Worm (Caenorhabditis elegans) whole organism, L4 larva: ENCODE measurements around the gene C53C11.1.
"Not testable (repeated sequence)": the region's sequence is repeated elsewhere in the genome, so short reads cannot be mapped to it uniquely, and the experiment has no call there.

Experiments
- D1046.2 ChIP-seq: fragments of 200-800 bp; sonication (Bioruptor generic); IDR thresholded peaks from 2 replicates; pipeline ENCODE4 v1.3.6; 2022; ENCODE audit warnings: missing genetic modification characterization, missing compliant biosample characterization
- F37D6.2 ChIP-seq: sonication (generic microtip); optimal IDR thresholded peaks from 2 replicates; lab custom pipeline; 2016; ENCODE audit warnings: mild to moderate bottlenecking, missing genetic modification characterization, missing compliant biosample characterization
- F44E2.7 ChIP-seq: fragments of 200-800 bp; sonication (Bioruptor generic); IDR thresholded peaks from 2 replicates; pipeline ENCODE4 v2.1.2; 2022; ENCODE audit warnings: missing genetic modification characterization, missing compliant biosample characterization
- T20F7.1 ChIP-seq: fragments of 200-800 bp; sonication (Bioruptor generic); optimal IDR thresholded peaks from 2 replicates; lab custom pipeline; 2018; ENCODE audit warnings: mild to moderate bottlenecking, missing genetic modification characterization, missing compliant biosample characterization
- Y48G9A.11 ChIP-seq: fragments of 200-800 bp; sonication (Bioruptor generic); IDR thresholded peaks from 2 replicates; pipeline ENCODE4 v1.3.6; 2022; ENCODE audit warnings: missing genetic modification reagents, missing genetic modification characterization, missing compliant biosample characterization
- Y5F2A.4 ChIP-seq: fragments of 200-800 bp; sonication (Bioruptor generic); optimal IDR thresholded peaks from 2 replicates; lab custom pipeline; 2018; ENCODE audit warnings: mild to moderate bottlenecking, missing genetic modification characterization, missing compliant biosample characterization
- aha-1 ChIP-seq: fragments of 150-350 bp; peaks from one replicate; lab custom pipeline; 2014; ENCODE audit warnings: missing biosample characterization, missing genetic modification characterization
- aly-2 ChIP-seq: sonication (generic microtip); optimal IDR thresholded peaks from 2 replicates; lab custom pipeline; 2018; ENCODE audit warnings: missing biosample characterization, missing genetic modification characterization
- arid-1 ChIP-seq: fragments of 200-800 bp; sonication (Bioruptor generic); conservative IDR thresholded peaks from 2 replicates; pipeline ENCODE4 v1.3.6; 2022; ENCODE audit warnings: missing genetic modification reagents, missing genetic modification characterization, missing compliant biosample characterization
- attf-4 ChIP-seq: sonication (generic microtip); optimal IDR thresholded peaks from 3 replicates; lab custom pipeline; 2017; ENCODE audit warnings: missing biosample characterization, missing genetic modification characterization
- ceh-20 ChIP-seq: fragments of 200-800 bp; sonication (Bioruptor generic); IDR thresholded peaks from 2 replicates; pipeline ENCODE4 v1.3.6; 2022; ENCODE audit warnings: missing genetic modification reagents, missing genetic modification characterization, missing compliant biosample characterization
- ceh-32 ChIP-seq: sonication (generic microtip); optimal IDR thresholded peaks from 2 replicates; lab custom pipeline; 2016; ENCODE audit warnings: mild to moderate bottlenecking, missing genetic modification characterization, missing compliant biosample characterization; ENCODE audit not compliant: poor library complexity
- ctbp-1 ChIP-seq: fragments of 200-800 bp; sonication (Bioruptor generic); IDR thresholded peaks from 2 replicates; pipeline ENCODE4 v1.3.6; 2022; ENCODE audit warnings: missing genetic modification reagents, missing genetic modification characterization, missing compliant biosample characterization
- daf-19 ChIP-seq: fragments of 200-800 bp; sonication (Bioruptor generic); conservative IDR thresholded peaks from 2 replicates; pipeline ENCODE4 v1.3.6; 2022; ENCODE audit warnings: missing genetic modification characterization, missing compliant biosample characterization
- dmd-8 ChIP-seq: fragments of 200-800 bp; sonication (Bioruptor generic); IDR thresholded peaks from 2 replicates; pipeline ENCODE4 v1.3.6; 2022; ENCODE audit warnings: missing genetic modification characterization, missing compliant biosample characterization
- hlh-30 ChIP-seq: sonication (generic microtip); optimal IDR thresholded peaks from 2 replicates; lab custom pipeline; 2017; ENCODE audit warnings: antibody characterized with exemption, mild to moderate bottlenecking, missing genetic modification characterization, missing compliant biosample characterization; ENCODE audit not compliant: insufficient read depth
- hmg-1.1 ChIP-seq: fragments of 200-800 bp; sonication (Bioruptor generic); IDR thresholded peaks from 2 replicates; pipeline ENCODE4 v1.3.6; 2022; ENCODE audit warnings: missing genetic modification reagents, missing genetic modification characterization, missing compliant biosample characterization
- lim-7 ChIP-seq: fragments of 200-800 bp; sonication (Bioruptor generic); IDR thresholded peaks from 2 replicates; pipeline ENCODE4 v1.3.6; 2022; ENCODE audit warnings: missing genetic modification characterization, missing compliant biosample characterization
- lin-38 ChIP-seq: fragments of 200-800 bp; sonication (Bioruptor generic); IDR thresholded peaks from 2 replicates; pipeline ENCODE4 v1.3.6; 2022; ENCODE audit warnings: missing genetic modification reagents, missing genetic modification characterization, missing compliant biosample characterization
- mep-1 ChIP-seq: fragments of 150-350 bp; sonication (generic microtip); optimal IDR thresholded peaks from 3 replicates; lab custom pipeline; 2014; ENCODE audit warnings: missing biosample characterization, missing genetic modification characterization
- mxl-3 ChIP-seq: fragments of 200-800 bp; sonication (Bioruptor generic); optimal IDR thresholded peaks from 2 replicates; lab custom pipeline; 2018; ENCODE audit warnings: mild to moderate bottlenecking, missing genetic modification characterization, missing compliant biosample characterization
- nhr-102 ChIP-seq: sonication (generic microtip); optimal IDR thresholded peaks from 2 replicates; lab custom pipeline; 2016; ENCODE audit warnings: mild to moderate bottlenecking, missing genetic modification characterization, moderate library complexity, missing compliant biosample characterization
- nhr-11 ChIP-seq: fragments of 150-350 bp; optimal IDR thresholded peaks from 2 replicates; lab custom pipeline; 2014; ENCODE audit warnings: missing biosample characterization, missing genetic modification characterization
- nhr-25 ChIP-seq: sonication (generic microtip); optimal IDR thresholded peaks from 2 replicates; lab custom pipeline; 2017; ENCODE audit warnings: missing genetic modification characterization, mild to moderate bottlenecking, missing compliant biosample characterization, antibody characterized with exemption, moderate library complexity, borderline replicate concordance; ENCODE audit not compliant: insufficient read depth
- pha-4 ChIP-seq, 2 experiments: fragments of 150-350 bp in 1 of 2; fragments of 200-800 bp in 1 of 2; sonication (Bioruptor generic) in 1 of 2; IDR thresholded peaks in 1 of 2; optimal IDR thresholded peaks in 1 of 2; 2 replicates each; pipeline versions ENCODE4 v1.3.6 to Lab custom; 2014 to 2022; ENCODE audit warnings: missing genetic modification characterization in 2 of 2, missing genetic modification reagents in 2 of 2, missing biosample characterization in 1 of 2, missing compliant biosample characterization in 1 of 2
- pqm-1 ChIP-seq: sonication (generic microtip); optimal IDR thresholded peaks from 2 replicates; lab custom pipeline; 2017; ENCODE audit warnings: missing biosample characterization, missing genetic modification characterization
- rbr-2 ChIP-seq: sonication (generic microtip); optimal IDR thresholded peaks from 2 replicates; lab custom pipeline; 2016; ENCODE audit warnings: missing genotype, missing genetic modification characterization, missing compliant biosample characterization
- saeg-2 ChIP-seq: fragments of 200-800 bp; sonication (Bioruptor generic); IDR thresholded peaks from 2 replicates; pipeline ENCODE4 v1.3.6; 2022; ENCODE audit warnings: missing genetic modification reagents, missing genetic modification characterization, missing compliant biosample characterization
- set-16 ChIP-seq: fragments of 200-800 bp; sonication (Bioruptor generic); IDR thresholded peaks from 2 replicates; pipeline ENCODE4 v1.3.6; 2022; ENCODE audit warnings: missing genetic modification reagents, missing genetic modification characterization, missing compliant biosample characterization
- tra-1 ChIP-seq: fragments of 200-800 bp; sonication (Bioruptor generic); IDR thresholded peaks from 2 replicates; pipeline ENCODE4 v1.3.6; 2022; ENCODE audit warnings: missing genetic modification reagents, missing genetic modification characterization, missing compliant biosample characterization
- unc-130 ChIP-seq: sonication (generic microtip); optimal IDR thresholded peaks from 2 replicates; lab custom pipeline; 2016; ENCODE audit warnings: missing genetic modification reagents, missing genetic modification characterization, missing compliant biosample characterization
- unc-62 ChIP-seq, 3 experiments: fragments of 150-350 bp in 1 of 3; sonication (generic microtip); optimal IDR thresholded peaks in 2 of 3; peaks in 1 of 3; 1 replicate in 1 of 3; 2 replicates in 2 of 3; lab custom pipeline; 2014 to 2017; ENCODE audit warnings: missing biosample characterization in 3 of 3, missing genetic modification characterization in 3 of 3, missing genetic modification reagents in 3 of 3, missing genotype in 1 of 3
- ztf-7 ChIP-seq: fragments of 150-350 bp; optimal IDR thresholded peaks from 2 replicates; lab custom pipeline; 2014; ENCODE audit warnings: missing biosample characterization, missing genetic modification characterization

C53C11.1 gene

DNA sequence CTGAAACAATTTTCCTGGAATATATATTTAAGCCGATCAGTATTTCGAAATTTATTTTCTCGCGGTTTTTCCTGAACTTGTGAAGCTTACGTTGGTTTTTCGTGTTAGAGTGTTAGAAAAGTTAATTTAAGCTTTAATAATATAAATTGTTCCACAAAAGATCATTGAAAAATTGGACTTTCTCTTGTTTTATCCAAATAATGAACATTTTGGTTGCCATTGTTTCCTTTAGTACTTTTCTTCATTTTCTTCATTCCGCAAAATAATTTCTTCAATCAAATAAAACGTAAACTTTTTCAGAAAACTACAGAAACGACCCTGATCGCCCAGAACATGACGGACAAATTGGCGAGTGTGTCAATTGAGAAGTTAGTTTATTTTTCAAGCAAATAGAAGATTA lies 38.2 kb upstream of the C53C11.1 start, which contains the start of gene fbxa-120:
TSS of gene fbxa-120 (plus strand) at position 301 of the 400 bp plus-strand sequence.
- TF ChIP-seq ztf-7 (tag; lab: Kevin White, UChicago) (no peak), nhr-25 (tag; lab: Kevin White, UChicago) (no peak), nhr-102 (tag; lab: Kevin White, UChicago) (no peak), Y48G9A.11 (GFP tag; lab: Robert Waterston, UW) (no peak), D1046.2 (GFP tag; lab: Robert Waterston, UW) (no peak), ceh-20 (no peak), nhr-11 (tag; lab: Kevin White, UChicago) (no peak), pqm-1 (tag; lab: Kevin White, UChicago) (no peak)

ce11 chrX:17304920-17305319 lies 35.7 kb upstream of the C53C11.1 start, which contains the start of gene C33E10.1:
TSS of gene C33E10.1 (plus strand) at chrX:17305220.
- TF ChIP-seq aly-2 (tag; lab: Kevin White, UChicago); daf-19 (GFP tag; lab: Robert Waterston, UW); Y5F2A.4 (GFP tag; lab: Kevin White, UChicago): not testable (repeated sequence)

- peak; percentile 62 for TF ChIP-seq set-16
- TF ChIP-seq dmd-8, result peak; percentile 66; the same call in 1 of the 2 replicates
Observed at ce11 chrX:17310730-17311312, 29.8 kb upstream of the C53C11.1 start, which contains the start of gene C53C11.4. TSS of gene C53C11.4 (plus strand) at chrX:17310908.

DNA sequence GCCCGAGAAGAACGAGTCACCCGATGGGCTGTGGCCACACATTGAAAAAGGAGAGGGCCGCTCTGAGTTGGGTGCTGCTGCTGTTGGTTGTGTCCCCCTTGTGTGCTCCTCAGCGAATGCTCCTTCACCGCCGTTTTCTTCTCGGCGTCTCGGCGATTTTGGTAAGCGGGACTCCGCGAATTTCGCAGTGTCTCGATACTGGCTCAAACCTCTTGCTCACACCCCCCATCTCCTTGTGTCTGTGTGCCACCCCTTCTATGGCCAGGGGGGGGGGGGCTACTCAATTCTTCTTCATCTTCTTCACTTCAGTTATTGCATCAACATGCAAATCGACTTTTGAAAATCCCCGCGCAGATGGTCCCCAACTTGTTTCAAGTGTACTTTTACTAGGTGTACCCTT lies 25.6 kb upstream of the C53C11.1 start:
- TF ChIP-seq mxl-3 (peak; percentile 21), arid-1 (no peak), mep-1 (peak; percentile 16), D1046.2 (GFP tag; lab: Robert Waterston, UW) (0 out of 2 replicates have a peak, but pooled peaks have one; percentile 46), Y48G9A.11 (GFP tag; lab: Robert Waterston, UW) (no peak), ceh-32 (no peak), saeg-2 (GFP tag; lab: Robert Waterston, UW) (no peak), T20F7.1 (GFP tag; lab: Kevin White, UChicago) (no peak), set-16 (peak; percentile 90), nhr-11 (tag; lab: Kevin White, UChicago) (peak; percentile 8), unc-130 (GFP tag; lab: Kevin White, UChicago) (no peak), Y5F2A.4 (GFP tag; lab: Kevin White, UChicago) (peak; percentile 1), hmg-1.1 (peak; percentile 80), hlh-30 (tag; lab: Kevin White, UChicago) (peak; percentile 32), rbr-2 (tag; lab: Kevin White, UChicago) (peak; percentile 55), pha-4 (GFP tag; IDR thresholded peaks at IDR 0.05; lab: Robert Waterston, UW) (no peak), pha-4 (tag; optimal IDR thresholded peaks at IDR 0.05; lab: Kevin White, UChicago) (no peak), dmd-8 (0 out of 2 replicates have a peak, but pooled peaks have one; percentile 20), ctbp-1 (GFP tag; lab: Robert Waterston, UW) (peak; percentile 71), tra-1 (GFP tag; lab: Robert Waterston, UW) (0 out of 2 replicates have a peak, but pooled peaks have one; percentile 15), lim-7 (GFP tag; lab: Robert Waterston, UW) (0 out of 2 replicates have a peak, but pooled peaks have one; percentile 22), F44E2.7 (GFP tag; lab: Robert Waterston, UW) (no peak), lin-38 (no peak), aha-1 (peak; percentile 92), F37D6.2 (tag; lab: Kevin White, UChicago) (peak; percentile 36), unc-62 (GFP tag; optimal IDR thresholded peaks at IDR 0.05 in 1 of 2; lab: Kevin White, UChicago) (peak in 1 of 2 experiments; percentile 60), unc-62 (tag; optimal IDR thresholded peaks at IDR 0.05; lab: Kevin White, UChicago) (no peak), attf-4 (no peak)
